Worm (Caenorhabditis elegans) whole organism, young adult: ENCODE results near the gene tbc-6.

Source experiments
- B0019.2 ChIP-seq: fragments of 200-800 bp; sonication (Bioruptor generic); conservative IDR thresholded peaks from 2 replicates; pipeline ENCODE4 v1.3.6; 2022; ENCODE audit warnings: missing genetic modification reagents, missing genetic modification characterization, missing compliant biosample characterization
- B0035.1 ChIP-seq: sonication (generic microtip); optimal IDR thresholded peaks from 2 replicates; lab custom pipeline; 2016; ENCODE audit warnings: missing genetic modification characterization, mild to moderate bottlenecking, missing compliant biosample characterization, missing genotype, missing genetic modification reagents
- B0261.1 ChIP-seq: sonication (generic microtip); optimal IDR thresholded peaks from 2 replicates; lab custom pipeline; 2016; ENCODE audit warnings: mild to moderate bottlenecking, missing genetic modification characterization, moderate library complexity, missing compliant biosample characterization
- D2030.7 ChIP-seq: fragments of 200-800 bp; sonication (Bioruptor generic); IDR thresholded peaks from 2 replicates; pipeline ENCODE4 v1.3.6; 2022; ENCODE audit warnings: missing genetic modification reagents, missing genetic modification characterization, missing compliant biosample characterization
- F23B12.7 ChIP-seq: sonication (generic microtip); optimal IDR thresholded peaks from 2 replicates; lab custom pipeline; 2017; ENCODE audit warnings: missing genetic modification characterization, mild to moderate bottlenecking, missing compliant biosample characterization, antibody characterized with exemption, moderate library complexity; ENCODE audit not compliant: insufficient read depth
- F37B4.10 ChIP-seq: fragments of 200-800 bp; sonication (Bioruptor generic); IDR thresholded peaks from 2 replicates; pipeline ENCODE4 v1.3.6; 2022; ENCODE audit warnings: missing genetic modification characterization, missing compliant biosample characterization
- F52B5.7 ChIP-seq: sonication (generic microtip); optimal IDR thresholded peaks from 2 replicates; lab custom pipeline; 2016; ENCODE audit warnings: mild to moderate bottlenecking, missing genetic modification characterization, missing compliant biosample characterization
- K12H6.12 ChIP-seq: fragments of 200-800 bp; sonication (Bioruptor generic); optimal IDR thresholded peaks from 2 replicates; lab custom pipeline; 2018; ENCODE audit warnings: mild to moderate bottlenecking, missing genetic modification characterization, missing compliant biosample characterization
- T07F8.4 ChIP-seq: sonication (generic microtip); optimal IDR thresholded peaks from 2 replicates; lab custom pipeline; 2016; ENCODE audit warnings: mild to moderate bottlenecking, missing genetic modification characterization, moderate library complexity, missing compliant biosample characterization
- Y53F4B.3 ChIP-seq: fragments of 200-800 bp; sonication (Bioruptor generic); IDR thresholded peaks from 2 replicates; pipeline ENCODE4 v1.3.6; 2022; ENCODE audit warnings: missing genetic modification reagents, missing genetic modification characterization, missing compliant biosample characterization
- Y53G8AR.9 ChIP-seq: fragments of 200-800 bp; sonication (Bioruptor generic); conservative IDR thresholded peaks from 2 replicates; pipeline ENCODE4 v1.3.6; 2022; ENCODE audit warnings: missing genetic modification reagents, missing genetic modification characterization, missing compliant biosample characterization
- atf-7 ChIP-seq: sonication (generic microtip); optimal IDR thresholded peaks from 2 replicates; lab custom pipeline; 2017; ENCODE audit warnings: mild to moderate bottlenecking, missing genetic modification characterization, missing compliant biosample characterization
- athp-1 ChIP-seq: sonication (generic microtip); optimal IDR thresholded peaks from 2 replicates; lab custom pipeline; 2017; ENCODE audit warnings: mild to moderate bottlenecking, missing genetic modification characterization, missing compliant biosample characterization
- attf-5 ChIP-seq: fragments of 200-800 bp; sonication (Bioruptor generic); optimal IDR thresholded peaks from 2 replicates; lab custom pipeline; 2018; ENCODE audit warnings: mild to moderate bottlenecking, missing genetic modification characterization, missing compliant biosample characterization
- attf-6 ChIP-seq: fragments of 200-800 bp; sonication (Bioruptor generic); IDR thresholded peaks from 2 replicates; pipeline ENCODE4 v1.3.6; 2022; ENCODE audit warnings: missing genetic modification reagents, missing genetic modification characterization, missing compliant biosample characterization
- ccch-3 ChIP-seq: fragments of 200-800 bp; sonication (Bioruptor generic); optimal IDR thresholded peaks from 2 replicates; lab custom pipeline; 2018; ENCODE audit warnings: mild to moderate bottlenecking, missing genetic modification characterization, missing compliant biosample characterization
- ceh-91 ChIP-seq: fragments of 200-800 bp; sonication (Bioruptor generic); IDR thresholded peaks from 2 replicates; pipeline ENCODE4 v1.3.6; 2022; ENCODE audit warnings: missing genetic modification reagents, missing genetic modification characterization, missing compliant biosample characterization
- chd-7 ChIP-seq: sonication (generic microtip); optimal IDR thresholded peaks from 2 replicates; lab custom pipeline; 2016; ENCODE audit warnings: mild to moderate bottlenecking, missing genetic modification characterization, moderate library complexity, missing compliant biosample characterization
- die-1 ChIP-seq: sonication (generic microtip); optimal IDR thresholded peaks from 2 replicates; lab custom pipeline; 2016; ENCODE audit warnings: missing genotype, mild to moderate bottlenecking, missing genetic modification characterization, missing compliant biosample characterization
- dpl-1 ChIP-seq: fragments of 150-350 bp; optimal IDR thresholded peaks from 2 replicates; lab custom pipeline; 2014; ENCODE audit warnings: missing biosample characterization, missing genetic modification reagents, missing genetic modification characterization
- egrh-3 ChIP-seq: fragments of 200-800 bp; sonication (Bioruptor generic); IDR thresholded peaks from 2 replicates; pipeline ENCODE4 v1.3.6; 2022; ENCODE audit warnings: missing genetic modification reagents, missing genetic modification characterization, missing compliant biosample characterization
- ekl-4 ChIP-seq: fragments of 200-800 bp; sonication (Bioruptor generic); IDR thresholded peaks from 2 replicates; pipeline ENCODE4 v1.3.6; 2022; ENCODE audit warnings: missing genetic modification reagents, missing genetic modification characterization, missing compliant biosample characterization
- gei-17 ChIP-seq: fragments of 200-800 bp; sonication (Bioruptor generic); optimal IDR thresholded peaks from 2 replicates; lab custom pipeline; 2018; ENCODE audit warnings: mild to moderate bottlenecking, missing genetic modification characterization, missing compliant biosample characterization
- hrde-1 ChIP-seq: sonication (generic microtip); optimal IDR thresholded peaks from 2 replicates; lab custom pipeline; 2016; ENCODE audit warnings: missing genetic modification characterization, mild to moderate bottlenecking, missing compliant biosample characterization, moderate library complexity, missing genotype, missing genetic modification reagents, borderline replicate concordance
- lag-1 ChIP-seq: fragments of 200-800 bp; sonication (Bioruptor generic); IDR thresholded peaks from 2 replicates; pipeline ENCODE4 v1.3.6; 2022; ENCODE audit warnings: missing genetic modification reagents, missing genetic modification characterization, missing compliant biosample characterization
- let-526 ChIP-seq: fragments of 200-800 bp; sonication (Bioruptor generic); IDR thresholded peaks from 2 replicates; pipeline ENCODE4 v1.3.6; 2022; ENCODE audit warnings: missing genetic modification reagents, missing genetic modification characterization, missing compliant biosample characterization
- lin-54 ChIP-seq: fragments of 200-800 bp; sonication (Bioruptor generic); optimal IDR thresholded peaks from 2 replicates; lab custom pipeline; 2018; ENCODE audit warnings: mild to moderate bottlenecking, missing genetic modification characterization, missing compliant biosample characterization
- lir-1 ChIP-seq: fragments of 200-800 bp; sonication (Bioruptor generic); conservative IDR thresholded peaks from 2 replicates; pipeline ENCODE4 v1.3.6; 2022; ENCODE audit warnings: missing genetic modification reagents, missing genetic modification characterization, missing compliant biosample characterization
- madf-8 ChIP-seq: fragments of 200-800 bp; sonication (Bioruptor generic); conservative IDR thresholded peaks from 2 replicates; pipeline ENCODE4 v1.3.6; 2022; ENCODE audit warnings: missing genetic modification reagents, missing genetic modification characterization, missing compliant biosample characterization
- mcd-1 ChIP-seq: fragments of 200-800 bp; sonication (Bioruptor generic); IDR thresholded peaks from 2 replicates; pipeline ENCODE4 v1.3.6; 2022; ENCODE audit warnings: missing genetic modification reagents, missing genetic modification characterization, missing compliant biosample characterization
- mes-4 ChIP-seq: sonication (generic microtip); optimal IDR thresholded peaks from 2 replicates; lab custom pipeline; 2016; ENCODE audit warnings: missing genotype, missing genetic modification characterization, missing compliant biosample characterization
- nfya-1 ChIP-seq: sonication (generic microtip); optimal IDR thresholded peaks from 2 replicates; lab custom pipeline; 2017; ENCODE audit warnings: antibody characterized with exemption, missing compliant biosample characterization, missing genetic modification characterization, borderline replicate concordance; ENCODE audit not compliant: insufficient read depth
- nfya-2 ChIP-seq: fragments of 200-800 bp; sonication (Bioruptor generic); IDR thresholded peaks from 2 replicates; pipeline ENCODE4 v1.3.6; 2022; ENCODE audit warnings: missing genetic modification reagents, missing genetic modification characterization, missing compliant biosample characterization
- nhr-80 ChIP-seq: sonication (generic microtip); optimal IDR thresholded peaks from 2 replicates; lab custom pipeline; 2016; ENCODE audit warnings: missing genetic modification characterization, missing compliant biosample characterization
- rcor-1 ChIP-seq: fragments of 200-800 bp; sonication (Bioruptor generic); IDR thresholded peaks from 2 replicates; pipeline ENCODE4 v1.3.6; 2022; ENCODE audit warnings: missing genetic modification reagents, missing genetic modification characterization, missing compliant biosample characterization
- rec-8 ChIP-seq, 2 experiments: sonication (generic microtip); optimal IDR thresholded peaks; 2 replicates each; lab custom pipeline; 2016; ENCODE audit warnings: mild to moderate bottlenecking in 2 of 2, missing genetic modification characterization in 2 of 2, missing genetic modification reagents in 2 of 2, missing genotype in 2 of 2, missing biosample characterization in 1 of 2, missing compliant biosample characterization in 1 of 2, moderate library complexity in 1 of 2
- repo-1 ChIP-seq: sonication (generic microtip); optimal IDR thresholded peaks from 2 replicates; lab custom pipeline; 2017; ENCODE audit warnings: mild to moderate bottlenecking, missing genetic modification characterization, missing compliant biosample characterization
- sdz-38 ChIP-seq: sonication (generic microtip); optimal IDR thresholded peaks from 2 replicates; lab custom pipeline; 2016; ENCODE audit warnings: missing genotype, missing genetic modification characterization, missing compliant biosample characterization
- sea-2 ChIP-seq: fragments of 200-800 bp; sonication (Bioruptor generic); IDR thresholded peaks from 2 replicates; pipeline ENCODE4 v1.3.6; 2022; ENCODE audit warnings: missing genetic modification characterization, missing compliant biosample characterization
- snpc-3.4 ChIP-seq: sonication (generic microtip); optimal IDR thresholded peaks from 2 replicates; lab custom pipeline; 2017; ENCODE audit warnings: missing genetic modification characterization, mild to moderate bottlenecking, missing compliant biosample characterization, antibody characterized with exemption, moderate library complexity, missing genotype, missing genetic modification reagents
- somi-1 ChIP-seq: fragments of 200-800 bp; sonication (Bioruptor generic); optimal IDR thresholded peaks from 2 replicates; lab custom pipeline; 2018; ENCODE audit warnings: mild to moderate bottlenecking, missing genetic modification characterization, missing compliant biosample characterization
- tbp1 ChIP-seq: fragments of 200-800 bp; sonication (Bioruptor generic); optimal IDR thresholded peaks from 2 replicates; lab custom pipeline; 2018; ENCODE audit warnings: mild to moderate bottlenecking, missing genetic modification characterization, missing compliant biosample characterization
- tbx-9 ChIP-seq: sonication (generic microtip); optimal IDR thresholded peaks from 2 replicates; lab custom pipeline; 2016; ENCODE audit warnings: borderline replicate concordance, missing genetic modification characterization, inconsistent platforms, missing compliant biosample characterization
- xnd-1 ChIP-seq: sonication (generic microtip); optimal IDR thresholded peaks from 2 replicates; lab custom pipeline; 2016; ENCODE audit warnings: missing genotype, missing genetic modification reagents, missing genetic modification characterization, missing compliant biosample characterization
- zim-3 ChIP-seq: sonication (generic microtip); optimal IDR thresholded peaks from 2 replicates; lab custom pipeline; 2017; ENCODE audit warnings: mild to moderate bottlenecking, missing genetic modification characterization, moderate library complexity, missing compliant biosample characterization
- ztf-22 ChIP-seq: fragments of 200-800 bp; sonication (Bioruptor generic); optimal IDR thresholded peaks from 2 replicates; lab custom pipeline; 2018; ENCODE audit warnings: mild to moderate bottlenecking, missing genetic modification characterization, moderate library complexity, missing compliant biosample characterization
- ztf-25 ChIP-seq: fragments of 200-800 bp; sonication (Bioruptor generic); IDR thresholded peaks from 2 replicates; pipeline ENCODE4 v1.3.6; 2022; ENCODE audit warnings: missing genetic modification reagents, missing genetic modification characterization, missing compliant biosample characterization
- ztf-28 ChIP-seq: fragments of 200-800 bp; sonication (Bioruptor generic); IDR thresholded peaks from 2 replicates; pipeline ENCODE4 v1.3.6; 2022; ENCODE audit warnings: missing genetic modification reagents, missing genetic modification characterization, missing compliant biosample characterization
- ztf-3 ChIP-seq: fragments of 200-800 bp; sonication (Bioruptor generic); optimal IDR thresholded peaks from 2 replicates; lab custom pipeline; 2018; ENCODE audit warnings: mild to moderate bottlenecking, missing genetic modification characterization, missing compliant biosample characterization

The tbc-6 gene

DNA sequence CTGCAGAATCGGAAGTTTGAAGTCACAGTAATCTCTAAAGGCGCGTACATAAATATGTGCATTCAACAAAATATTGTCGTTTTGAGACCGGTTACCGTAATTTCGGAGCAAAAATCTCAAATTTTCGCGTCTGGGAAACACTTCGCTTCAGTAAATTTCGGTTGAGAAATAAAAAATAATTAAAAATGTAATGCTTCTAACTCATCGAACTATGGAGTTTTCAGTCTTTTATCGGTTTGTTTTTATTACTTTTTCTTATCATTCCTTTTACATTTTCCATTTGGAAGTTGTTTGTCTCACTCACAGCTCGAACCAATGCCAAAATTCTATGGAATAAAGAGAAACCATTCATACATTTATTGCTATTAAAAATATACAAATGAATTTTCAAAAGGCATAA is 40.3 kb downstream of the tbc-6 start (continued):
- no peak for TF ChIP-seq snpc-3.4 (tag; lab: Kevin White, UChicago)
- TF ChIP-seq ztf-25 (GFP tag; lab: Robert Waterston, UW) = no peak
- TF ChIP-seq hrde-1 (tag; lab: Kevin White, UChicago) = no peak
- no peak for TF ChIP-seq let-526
- no peak for TF ChIP-seq tbx-9 (tag; lab: Kevin White, UChicago)
- TF ChIP-seq tbp1 (GFP tag; lab: Kevin White, UChicago) = peak; percentile 59
- TF ChIP-seq chd-7 (tag; lab: Kevin White, UChicago) = peak; percentile 21
- TF ChIP-seq K12H6.12 (tag; lab: Kevin White, UChicago) = peak; percentile 34
- no peak for TF ChIP-seq sea-2 (GFP tag; lab: Robert Waterston, UW)
- TF ChIP-seq xnd-1 (tag; lab: Kevin White, UChicago) = no peak
- TF ChIP-seq B0035.1 = no peak
- TF ChIP-seq Y53G8AR.9 (GFP tag; lab: Robert Waterston, UW) = no peak; the same call in 1 of the 2 replicates
- TF ChIP-seq somi-1 (GFP tag; lab: Kevin White, UChicago) = peak; percentile 34
- no peak for TF ChIP-seq ztf-22 (GFP tag; lab: Kevin White, UChicago)
- no peak for TF ChIP-seq lir-1 (GFP tag; lab: Robert Waterston, UW)
- TF ChIP-seq attf-6 (GFP tag; lab: Robert Waterston, UW) = no peak
- no peak for TF ChIP-seq mcd-1
- no peak for TF ChIP-seq T07F8.4
- TF ChIP-seq gei-17 (GFP tag; lab: Kevin White, UChicago) = no peak
- no peak for TF ChIP-seq ceh-91 (GFP tag; lab: Robert Waterston, UW)
- peak; percentile 44 for TF ChIP-seq lin-54 (GFP tag; lab: Kevin White, UChicago)
- TF ChIP-seq nfya-1 (tag; lab: Kevin White, UChicago) = no peak
- TF ChIP-seq madf-8 = no peak
- no peak for TF ChIP-seq B0261.1 (tag; lab: Kevin White, UChicago)
- no peak for TF ChIP-seq rcor-1 (GFP tag; lab: Robert Waterston, UW)
- TF ChIP-seq mes-4 (tag; lab: Kevin White, UChicago) = no peak
- no peak for TF ChIP-seq rec-8 (tag; optimal IDR thresholded peaks at IDR 0.05; lab: Kevin White, UChicago)
- no peak for TF ChIP-seq F37B4.10 (GFP tag; lab: Robert Waterston, UW)
- TF ChIP-seq lag-1 = no peak
- TF ChIP-seq repo-1 = peak; percentile 82
- no peak for TF ChIP-seq attf-5 (GFP tag; lab: Kevin White, UChicago)
- no peak for TF ChIP-seq ztf-28 (GFP tag; lab: Robert Waterston, UW)
- no peak for TF ChIP-seq F23B12.7 (tag; lab: Kevin White, UChicago)
- no peak for TF ChIP-seq dpl-1 (GFP tag; lab: Kevin White, UChicago)
- no peak for TF ChIP-seq egrh-3 (GFP tag; lab: Robert Waterston, UW)
- TF ChIP-seq nfya-2 (GFP tag; lab: Robert Waterston, UW) = no peak
- no peak for TF ChIP-seq sdz-38
- TF ChIP-seq F52B5.7 = peak; percentile 66
- TF ChIP-seq ekl-4 (GFP tag; lab: Robert Waterston, UW) = 0 out of 2 replicates have a peak, but pooled peaks have one; percentile 30
- TF ChIP-seq nhr-80 (tag; lab: Kevin White, UChicago) = peak; percentile 39
- TF ChIP-seq Y53F4B.3 (GFP tag; lab: Robert Waterston, UW) = no peak
- 0 out of 2 replicates have a peak, but pooled peaks have one; percentile 21 for TF ChIP-seq B0019.2 (GFP tag; lab: Robert Waterston, UW)
- no peak for TF ChIP-seq D2030.7 (GFP tag; lab: Robert Waterston, UW)
- TF ChIP-seq zim-3 = no peak
- no peak for TF ChIP-seq atf-7 (tag; lab: Kevin White, UChicago)
- TF ChIP-seq athp-1 = peak; percentile 56
- TF ChIP-seq ccch-3 = no peak
- no peak for TF ChIP-seq die-1 (tag; lab: Kevin White, UChicago)
- no peak for TF ChIP-seq ztf-3 (GFP tag; lab: Kevin White, UChicago)
